Worm (Caenorhabditis elegans) whole organism, L4 larva: ENCODE data around the gene nep-3.

Experiments used
- jun-1 ChIP-seq: fragments of 150-350 bp; optimal IDR thresholded peaks from 2 replicates; lab custom pipeline; 2014; ENCODE audit warnings: missing biosample characterization, missing genetic modification reagents, missing genetic modification characterization
- nhr-77 ChIP-seq: fragments of 150-350 bp; optimal IDR thresholded peaks from 2 replicates; lab custom pipeline; 2014; ENCODE audit warnings: missing biosample characterization, missing genetic modification characterization
- unc-130 ChIP-seq: sonication (generic microtip); optimal IDR thresholded peaks from 2 replicates; lab custom pipeline; 2016; ENCODE audit warnings: missing genetic modification reagents, missing genetic modification characterization, missing compliant biosample characterization
- ztf-11 ChIP-seq: fragments of 150-350 bp; optimal IDR thresholded peaks from 2 replicates; lab custom pipeline; 2014; ENCODE audit warnings: missing biosample characterization, missing genetic modification characterization

DNA sequence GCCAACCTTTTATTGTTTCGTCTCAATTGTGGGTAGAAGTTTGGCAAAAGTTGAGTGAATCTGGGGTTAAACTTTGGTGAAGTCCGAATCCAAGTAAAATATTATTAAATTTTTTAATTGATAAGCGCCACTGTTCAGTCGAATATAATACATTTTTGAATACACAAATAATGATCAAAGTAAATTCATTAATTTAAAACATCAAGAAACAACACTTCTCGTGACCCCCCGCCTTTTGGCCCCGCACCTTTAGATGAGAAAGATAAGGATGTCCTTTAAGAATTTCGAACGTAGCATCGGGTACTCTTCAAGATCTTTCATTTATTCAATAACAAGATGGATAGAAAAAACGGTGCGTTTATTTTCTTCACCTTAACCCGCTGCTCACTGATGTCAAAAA, 24.4 kb downstream of the nep-3 start, which contains the start of gene nhr-257:
- TF ChIP-seq unc-130 (GFP tag; lab: Kevin White, UChicago): no peak
- no peak for TF ChIP-seq jun-1 (tag; lab: Kevin White, UChicago)
- no peak for TF ChIP-seq nhr-77
- TF ChIP-seq ztf-11: no peak
